Worm (Caenorhabditis elegans) whole organism, L4 larva: Measurements from ENCODE around the gene F59A6.3.
A peak's percentile ranks its signal among the peaks of the same experiment; 100 is the strongest.

Experiments
- D1046.2 ChIP-seq: fragments of 200-800 bp; sonication (Bioruptor generic); IDR thresholded peaks from 2 replicates; pipeline ENCODE4 v1.3.6; 2022; ENCODE audit warnings: missing genetic modification characterization, missing compliant biosample characterization
- F10B5.3 ChIP-seq: sonication (generic microtip); optimal IDR thresholded peaks from 2 replicates; lab custom pipeline; 2016; ENCODE audit warnings: mild to moderate bottlenecking, missing genetic modification characterization, missing compliant biosample characterization
- F26F4.8 ChIP-seq: fragments of 200-800 bp; sonication (Bioruptor generic); conservative IDR thresholded peaks from 2 replicates; pipeline ENCODE4 v1.3.6; 2022; ENCODE audit warnings: missing genetic modification characterization, missing compliant biosample characterization
- F44E2.7 ChIP-seq: fragments of 200-800 bp; sonication (Bioruptor generic); IDR thresholded peaks from 2 replicates; pipeline ENCODE4 v2.1.2; 2022; ENCODE audit warnings: missing genetic modification characterization, missing compliant biosample characterization
- F49E8.2 ChIP-seq: sonication (generic microtip); optimal IDR thresholded peaks from 2 replicates; lab custom pipeline; 2016; ENCODE audit warnings: missing compliant biosample characterization, mild to moderate bottlenecking, missing genetic modification characterization, borderline replicate concordance
- R02D3.7 ChIP-seq: fragments of 150-350 bp; sonication (generic microtip); optimal IDR thresholded peaks from 3 replicates; lab custom pipeline; 2014; ENCODE audit warnings: missing biosample characterization, missing genetic modification characterization
- T20F7.1 ChIP-seq: fragments of 200-800 bp; sonication (Bioruptor generic); optimal IDR thresholded peaks from 2 replicates; lab custom pipeline; 2018; ENCODE audit warnings: mild to moderate bottlenecking, missing genetic modification characterization, missing compliant biosample characterization
- aha-1 ChIP-seq: fragments of 150-350 bp; peaks from one replicate; lab custom pipeline; 2014; ENCODE audit warnings: missing biosample characterization, missing genetic modification characterization
- aly-2 ChIP-seq: sonication (generic microtip); optimal IDR thresholded peaks from 2 replicates; lab custom pipeline; 2018; ENCODE audit warnings: missing biosample characterization, missing genetic modification characterization
- arid-1 ChIP-seq: fragments of 200-800 bp; sonication (Bioruptor generic); conservative IDR thresholded peaks from 2 replicates; pipeline ENCODE4 v1.3.6; 2022; ENCODE audit warnings: missing genetic modification reagents, missing genetic modification characterization, missing compliant biosample characterization
- ceh-32 ChIP-seq: sonication (generic microtip); optimal IDR thresholded peaks from 2 replicates; lab custom pipeline; 2016; ENCODE audit warnings: mild to moderate bottlenecking, missing genetic modification characterization, missing compliant biosample characterization; ENCODE audit not compliant: poor library complexity
- ces-1 ChIP-seq: fragments of 150-350 bp; sonication (generic microtip); optimal IDR thresholded peaks from 4 replicates; lab custom pipeline; 2014; ENCODE audit warnings: missing biosample characterization, missing genetic modification reagents, missing genetic modification characterization
- cey-2 ChIP-seq: sonication (generic microtip); optimal IDR thresholded peaks from 3 replicates; lab custom pipeline; 2017; ENCODE audit warnings: missing genetic modification characterization, mild to moderate bottlenecking, missing compliant biosample characterization, antibody characterized with exemption, borderline replicate concordance; ENCODE audit not compliant: insufficient read depth
- ctbp-1 ChIP-seq: fragments of 200-800 bp; sonication (Bioruptor generic); IDR thresholded peaks from 2 replicates; pipeline ENCODE4 v1.3.6; 2022; ENCODE audit warnings: missing genetic modification reagents, missing genetic modification characterization, missing compliant biosample characterization
- daf-12 ChIP-seq: fragments of 150-350 bp; optimal IDR thresholded peaks from 2 replicates; lab custom pipeline; 2014; ENCODE audit warnings: missing biosample characterization, missing genetic modification reagents, missing genetic modification characterization
- daf-19 ChIP-seq: fragments of 200-800 bp; sonication (Bioruptor generic); conservative IDR thresholded peaks from 2 replicates; pipeline ENCODE4 v1.3.6; 2022; ENCODE audit warnings: missing genetic modification characterization, missing compliant biosample characterization
- dmd-8 ChIP-seq: fragments of 200-800 bp; sonication (Bioruptor generic); IDR thresholded peaks from 2 replicates; pipeline ENCODE4 v1.3.6; 2022; ENCODE audit warnings: missing genetic modification characterization, missing compliant biosample characterization
- dpl-1 ChIP-seq: fragments of 150-350 bp; optimal IDR thresholded peaks from 2 replicates; lab custom pipeline; 2014; ENCODE audit warnings: missing biosample characterization, missing genetic modification reagents, missing genetic modification characterization
- egl-27 ChIP-seq: sonication (generic microtip); optimal IDR thresholded peaks from 3 replicates; lab custom pipeline; 2017; ENCODE audit warnings: missing biosample characterization, missing genetic modification reagents, missing genetic modification characterization
- egl-43 ChIP-seq: fragments of 200-800 bp; sonication (Bioruptor generic); IDR thresholded peaks from 2 replicates; pipeline ENCODE4 v1.3.6; 2022; ENCODE audit warnings: missing genetic modification reagents, missing genetic modification characterization, missing compliant biosample characterization
- fkh-10 ChIP-seq: fragments of 150-350 bp; optimal IDR thresholded peaks from 2 replicates; lab custom pipeline; 2014; ENCODE audit warnings: missing biosample characterization, missing genetic modification reagents, missing genetic modification characterization
- hmg-1.1 ChIP-seq: fragments of 200-800 bp; sonication (Bioruptor generic); IDR thresholded peaks from 2 replicates; pipeline ENCODE4 v1.3.6; 2022; ENCODE audit warnings: missing genetic modification reagents, missing genetic modification characterization, missing compliant biosample characterization
- jun-1 ChIP-seq: fragments of 150-350 bp; optimal IDR thresholded peaks from 2 replicates; lab custom pipeline; 2014; ENCODE audit warnings: missing biosample characterization, missing genetic modification reagents, missing genetic modification characterization
- lim-7 ChIP-seq: fragments of 200-800 bp; sonication (Bioruptor generic); IDR thresholded peaks from 2 replicates; pipeline ENCODE4 v1.3.6; 2022; ENCODE audit warnings: missing genetic modification characterization, missing compliant biosample characterization
- lin-13 ChIP-seq: fragments of 150-350 bp; optimal IDR thresholded peaks from 2 replicates; lab custom pipeline; 2014; ENCODE audit warnings: missing biosample characterization, missing genetic modification reagents, missing genetic modification characterization
- lir-3 ChIP-seq: sonication (generic microtip); optimal IDR thresholded peaks from 2 replicates; lab custom pipeline; 2016; ENCODE audit warnings: mild to moderate bottlenecking, missing genetic modification characterization, missing compliant biosample characterization
- madf-5 ChIP-seq, 2 experiments: fragments of 200-800 bp; sonication (Bioruptor generic); IDR thresholded peaks; 2 replicates each; pipeline ENCODE4 v1.3.6; 2022; ENCODE audit warnings: missing compliant biosample characterization in 2 of 2, missing genetic modification characterization in 2 of 2
- madf-9 ChIP-seq: fragments of 200-800 bp; sonication (Bioruptor generic); conservative IDR thresholded peaks from 2 replicates; pipeline ENCODE4 v1.3.6; 2022; ENCODE audit warnings: missing genetic modification reagents, missing genetic modification characterization, missing compliant biosample characterization
- mxl-2 ChIP-seq: fragments of 200-800 bp; sonication (Bioruptor generic); conservative IDR thresholded peaks from 2 replicates; pipeline ENCODE4 v1.3.6; 2022; ENCODE audit warnings: missing genetic modification reagents, missing genetic modification characterization, missing compliant biosample characterization
- mxl-3 ChIP-seq: fragments of 200-800 bp; sonication (Bioruptor generic); optimal IDR thresholded peaks from 2 replicates; lab custom pipeline; 2018; ENCODE audit warnings: mild to moderate bottlenecking, missing genetic modification characterization, missing compliant biosample characterization
- nhr-10 ChIP-seq: fragments of 150-350 bp; optimal IDR thresholded peaks from 2 replicates; lab custom pipeline; 2014; ENCODE audit warnings: missing biosample characterization, missing genetic modification characterization
- nhr-41 ChIP-seq: fragments of 200-800 bp; sonication (Bioruptor generic); IDR thresholded peaks from 2 replicates; pipeline ENCODE4 v1.3.6; 2022; ENCODE audit warnings: missing genetic modification reagents, missing genetic modification characterization, missing compliant biosample characterization
- nhr-48 ChIP-seq: sonication (generic microtip); optimal IDR thresholded peaks from 2 replicates; lab custom pipeline; 2016; ENCODE audit warnings: mild to moderate bottlenecking, missing genetic modification characterization, missing compliant biosample characterization
- nhr-76 ChIP-seq: fragments of 150-350 bp; optimal IDR thresholded peaks from 2 replicates; lab custom pipeline; 2014; ENCODE audit warnings: missing biosample characterization, missing genetic modification characterization
- pha-4 ChIP-seq, 2 experiments: fragments of 150-350 bp in 1 of 2; fragments of 200-800 bp in 1 of 2; sonication (Bioruptor generic) in 1 of 2; IDR thresholded peaks in 1 of 2; optimal IDR thresholded peaks in 1 of 2; 2 replicates each; pipeline versions ENCODE4 v1.3.6 to Lab custom; 2014 to 2022; ENCODE audit warnings: missing genetic modification characterization in 2 of 2, missing genetic modification reagents in 2 of 2, missing biosample characterization in 1 of 2, missing compliant biosample characterization in 1 of 2
- php-3 ChIP-seq: fragments of 200-800 bp; sonication (Bioruptor generic); IDR thresholded peaks from 2 replicates; pipeline ENCODE4 v1.3.6; 2022; ENCODE audit warnings: missing genetic modification reagents, missing genetic modification characterization, missing compliant biosample characterization
- rbr-2 ChIP-seq: sonication (generic microtip); optimal IDR thresholded peaks from 2 replicates; lab custom pipeline; 2016; ENCODE audit warnings: missing genotype, missing genetic modification characterization, missing compliant biosample characterization
- sdz-12 ChIP-seq: fragments of 200-800 bp; sonication (Bioruptor generic); optimal IDR thresholded peaks from 2 replicates; lab custom pipeline; 2018; ENCODE audit warnings: mild to moderate bottlenecking, missing genetic modification characterization, missing compliant biosample characterization
- skn-1 ChIP-seq: fragments of 150-350 bp; optimal IDR thresholded peaks from 2 replicates; lab custom pipeline; 2014; ENCODE audit warnings: missing biosample characterization, missing genetic modification characterization
- spr-1 ChIP-seq: sonication (generic microtip); optimal IDR thresholded peaks from 2 replicates; lab custom pipeline; 2016; ENCODE audit warnings: mild to moderate bottlenecking, missing genetic modification characterization, missing compliant biosample characterization
- unc-130 ChIP-seq: sonication (generic microtip); optimal IDR thresholded peaks from 2 replicates; lab custom pipeline; 2016; ENCODE audit warnings: missing genetic modification reagents, missing genetic modification characterization, missing compliant biosample characterization
- vab-7 ChIP-seq: fragments of 200-800 bp; sonication (Bioruptor generic); IDR thresholded peaks from 2 replicates; pipeline ENCODE4 v1.3.6; 2022; ENCODE audit warnings: missing genetic modification reagents, missing genetic modification characterization, missing compliant biosample characterization
- zfp-2 ChIP-seq: sonication (generic microtip); optimal IDR thresholded peaks from 2 replicates; lab custom pipeline; 2016; ENCODE audit warnings: mild to moderate bottlenecking, missing genetic modification characterization, missing compliant biosample characterization
- zfp-3 ChIP-seq: fragments of 200-800 bp; sonication (Bioruptor generic); conservative IDR thresholded peaks from 2 replicates; pipeline ENCODE4 v1.3.6; 2022; ENCODE audit warnings: missing genetic modification reagents, missing genetic modification characterization, missing compliant biosample characterization
- ztf-7 ChIP-seq: fragments of 150-350 bp; optimal IDR thresholded peaks from 2 replicates; lab custom pipeline; 2014; ENCODE audit warnings: missing biosample characterization, missing genetic modification characterization

Gene F59A6.3

ce11 chrII:5055129-5055666, 47.1 kb downstream of the F59A6.3 start, which contains the start of the genes ify-1 and rpl-22 (continued):
- TF ChIP-seq lin-13 (GFP tag; lab: Kevin White, UChicago): peak; percentile 89
- TF ChIP-seq php-3 (GFP tag; lab: Robert Waterston, UW): 0 out of 2 replicates have a peak, but pooled peaks have one; percentile 34
- 0 out of 2 replicates have a peak, but pooled peaks have one; percentile 21 for TF ChIP-seq madf-9 (GFP tag; lab: Robert Waterston, UW)
- TF ChIP-seq spr-1 (tag; lab: Kevin White, UChicago): peak; percentile 82
- TF ChIP-seq skn-1: no peak
- peak; percentile 61 for TF ChIP-seq F49E8.2 (tag; lab: Kevin White, UChicago)
- no peak for TF ChIP-seq sdz-12
- peak; percentile 61 for TF ChIP-seq mxl-3 (GFP tag; lab: Kevin White, UChicago)
- TF ChIP-seq dpl-1 (GFP tag; lab: Kevin White, UChicago): peak; percentile 94
- no peak for TF ChIP-seq lim-7 (GFP tag; lab: Robert Waterston, UW)
- TF ChIP-seq dmd-8: peak; percentile 20; the same call in 1 of the 2 replicates

ce11 chrII:5056254-5056653, 48.1 kb downstream of the F59A6.3 start:
- TF ChIP-seq D1046.2 (GFP tag; lab: Robert Waterston, UW): no peak
- TF ChIP-seq unc-130 (GFP tag; lab: Kevin White, UChicago): no peak
- 0 out of 2 replicates have a peak, but pooled peaks have one; percentile 19 for TF ChIP-seq zfp-3 (GFP tag; lab: Robert Waterston, UW)
- no peak for TF ChIP-seq R02D3.7 (tag; lab: Kevin White, UChicago)
- peak; percentile 21 for TF ChIP-seq aha-1 (tag; lab: Kevin White, UChicago)
- TF ChIP-seq madf-5 (GFP tag; IDR thresholded peaks at IDR 0.05; lab: Robert Waterston, UW): peak in 1 of 2 experiments; percentile 40; a peak in 1 of 4 replicates
- no peak for TF ChIP-seq nhr-41
- peak; percentile 10; the same call in 1 of the 2 replicates for TF ChIP-seq ctbp-1 (GFP tag; lab: Robert Waterston, UW)
- TF ChIP-seq dpl-1 (GFP tag; lab: Kevin White, UChicago): no peak
- no peak for TF ChIP-seq F44E2.7 (GFP tag; lab: Robert Waterston, UW)
- no peak for TF ChIP-seq lir-3 (tag; lab: Kevin White, UChicago)
- no peak for TF ChIP-seq ceh-32

ce11 chrII:5057315-5057714, 49.2 kb downstream of the F59A6.3 start:
- TF ChIP-seq nhr-10 (tag; lab: Kevin White, UChicago) (no peak), unc-130 (GFP tag; lab: Kevin White, UChicago) (peak; percentile 45), fkh-10 (GFP tag; lab: Kevin White, UChicago) (no peak), daf-19 (peak; percentile 83), lim-7 (GFP tag; lab: Robert Waterston, UW) (peak; percentile 80), arid-1 (GFP tag; lab: Robert Waterston, UW) (peak; percentile 83), nhr-76 (tag; lab: Kevin White, UChicago) (no peak), ztf-7 (tag; lab: Kevin White, UChicago) (no peak), mxl-2 (no peak), cey-2 (no peak), zfp-3 (GFP tag; lab: Robert Waterston, UW) (peak; percentile 60; the same call in 1 of the 2 replicates), pha-4 (GFP tag; IDR thresholded peaks at IDR 0.05; lab: Robert Waterston, UW) (peak; percentile 74; the same call in 1 of the 2 replicates), pha-4 (tag; optimal IDR thresholded peaks at IDR 0.05; lab: Kevin White, UChicago) (no peak), madf-9 (GFP tag; lab: Robert Waterston, UW) (peak; percentile 39; the same call in 1 of the 2 replicates), rbr-2 (tag; lab: Kevin White, UChicago) (peak; percentile 68), egl-27 (tag; lab: Kevin White, UChicago) (no peak), daf-12 (no peak), hmg-1.1 (GFP tag; lab: Robert Waterston, UW) (peak; percentile 75), jun-1 (tag; lab: Kevin White, UChicago) (no peak), T20F7.1 (GFP tag; lab: Kevin White, UChicago) (peak; percentile 48), zfp-2 (tag; lab: Kevin White, UChicago) (no peak), egl-43 (GFP tag; lab: Robert Waterston, UW) (peak; percentile 88), sdz-12 (peak; percentile 55), F10B5.3 (tag; lab: Kevin White, UChicago) (peak; percentile 63), ces-1 (GFP tag; lab: Kevin White, UChicago) (no peak), vab-7 (GFP tag; lab: Robert Waterston, UW) (peak; percentile 61), aly-2 (no peak), mxl-3 (GFP tag; lab: Kevin White, UChicago) (peak; percentile 43), nhr-48 (tag; lab: Kevin White, UChicago) (peak; percentile 34), F26F4.8 (GFP tag; lab: Robert Waterston, UW) (0 out of 2 replicates have a peak, but pooled peaks have one; percentile 27), ceh-32 (peak; percentile 23)
